Fruit fly (Drosophila melanogaster) whole organism, embryonic: Measurements from ENCODE around the gene CG31974.
A peak's percentile ranks its signal among the peaks of the same experiment; 100 is the strongest.

Experiments
- Atf6 ChIP-seq: fragments of 200-800 bp; sonication (Bioruptor generic); IDR thresholded peaks from 2 replicates; pipeline ENCODE4 v1.3.6; 2022; ENCODE audit warnings: missing biosample characterization, missing genetic modification characterization
- Blimp-1 ChIP-seq: fragments of 200-800 bp; sonication (Bioruptor generic); optimal IDR thresholded peaks from 3 replicates; lab custom pipeline; 2018; ENCODE audit warnings: missing biosample characterization, missing genetic modification characterization, mild to moderate bottlenecking, moderate library complexity, missing genetic modification reagents
- CG10147 ChIP-seq: fragments of 200-800 bp; sonication (Bioruptor generic); optimal IDR thresholded peaks from 2 replicates; lab custom pipeline; 2019; ENCODE audit warnings: missing biosample characterization, mild to moderate bottlenecking, missing genetic modification characterization, moderate library complexity
- CG10274 ChIP-seq: fragments of 200-800 bp; sonication (Bioruptor generic); optimal IDR thresholded peaks from 3 replicates; lab custom pipeline; 2017; ENCODE audit warnings: missing biosample characterization, mild to moderate bottlenecking, missing genetic modification characterization
- CG11560 ChIP-seq: fragments of 200-800 bp; sonication (Bioruptor generic); IDR thresholded peaks from 3 replicates; pipeline ENCODE4 v1.3.6; 2022; ENCODE audit warnings: missing biosample characterization, missing genetic modification characterization
- CG12155 ChIP-seq: fragments of 200-800 bp; sonication (Bioruptor generic); optimal IDR thresholded peaks from 3 replicates; lab custom pipeline; 2016; ENCODE audit warnings: missing biosample characterization, missing genetic modification characterization
- CG12236 ChIP-seq: fragments of 200-800 bp; sonication (Bioruptor generic); optimal IDR thresholded peaks from 2 replicates; lab custom pipeline; 2016; ENCODE audit warnings: missing biosample characterization, missing genetic modification characterization
- CG1233 ChIP-seq: fragments of 200-800 bp; sonication (Bioruptor generic); optimal IDR thresholded peaks from 4 replicates; lab custom pipeline; 2018; ENCODE audit warnings: missing biosample characterization, mild to moderate bottlenecking, missing genetic modification characterization
- CG12744 ChIP-seq: fragments of 200-800 bp; sonication (Bioruptor generic); optimal IDR thresholded peaks from 2 replicates; lab custom pipeline; 2016; ENCODE audit warnings: missing biosample characterization, missing genetic modification characterization
- CG14441 ChIP-seq: fragments of 200-800 bp; sonication (Bioruptor generic); IDR thresholded peaks from 2 replicates; pipeline ENCODE4 v1.3.6; 2022; ENCODE audit warnings: missing biosample characterization, missing genetic modification characterization
- CG15479 ChIP-seq: fragments of 200-800 bp; sonication (Bioruptor generic); optimal IDR thresholded peaks from 3 replicates; lab custom pipeline; 2019; ENCODE audit warnings: missing biosample characterization, mild to moderate bottlenecking, missing genetic modification characterization, moderate library complexity
- CG16863 ChIP-seq: fragments of 200-800 bp; sonication (Bioruptor generic); optimal IDR thresholded peaks from 3 replicates; lab custom pipeline; 2016; ENCODE audit warnings: missing biosample characterization, missing genetic modification characterization
- CG17328 ChIP-seq: fragments of 200-800 bp; sonication (Bioruptor generic); IDR thresholded peaks from 2 replicates; pipeline ENCODE4 v1.3.6; 2022; ENCODE audit warnings: missing biosample characterization, missing genetic modification characterization
- CG17612 ChIP-seq: fragments of 200-800 bp; sonication (Bioruptor generic); IDR thresholded peaks from 2 replicates; pipeline ENCODE4 v1.3.6; 2022; ENCODE audit warnings: missing biosample characterization, missing genetic modification characterization
- CG1832 ChIP-seq: fragments of 200-800 bp; sonication (Bioruptor generic); optimal IDR thresholded peaks from 2 replicates; lab custom pipeline; 2017; ENCODE audit warnings: missing biosample characterization, mild to moderate bottlenecking, missing genetic modification characterization, inconsistent platforms
- CG18764 ChIP-seq: fragments of 200-800 bp; sonication (Bioruptor generic); optimal IDR thresholded peaks from 3 replicates; lab custom pipeline; 2016; ENCODE audit warnings: missing biosample characterization, missing genetic modification characterization
- CG31441 ChIP-seq: fragments of 200-800 bp; sonication (Bioruptor generic); IDR thresholded peaks from 2 replicates; pipeline ENCODE4 v1.3.6; 2022; ENCODE audit warnings: missing biosample characterization, missing genetic modification characterization
- CG3163 ChIP-seq: fragments of 200-800 bp; sonication (Bioruptor generic); optimal IDR thresholded peaks from 3 replicates; lab custom pipeline; 2016; ENCODE audit warnings: missing biosample characterization, missing genetic modification characterization
- CG3995 ChIP-seq: fragments of 200-800 bp; sonication (Bioruptor generic); optimal IDR thresholded peaks from 3 replicates; lab custom pipeline; 2016; ENCODE audit warnings: missing biosample characterization, missing genetic modification characterization
- CG4820 ChIP-seq: fragments of 200-800 bp; sonication (Bioruptor generic); optimal IDR thresholded peaks from 3 replicates; lab custom pipeline; 2016; ENCODE audit warnings: missing biosample characterization, missing genetic modification characterization
- CG6654 ChIP-seq: fragments of 200-800 bp; sonication (Bioruptor generic); optimal IDR thresholded peaks from 2 replicates; lab custom pipeline; 2017; ENCODE audit warnings: missing biosample characterization, mild to moderate bottlenecking, missing genetic modification characterization
- CG6683 ChIP-seq: fragments of 200-800 bp; sonication (Bioruptor generic); optimal IDR thresholded peaks from 2 replicates; lab custom pipeline; 2017; ENCODE audit warnings: missing biosample characterization, mild to moderate bottlenecking, missing genetic modification characterization, missing genetic modification reagents
- CG9215 ChIP-seq: fragments of 200-800 bp; sonication (Bioruptor generic); IDR thresholded peaks from 2 replicates; pipeline ENCODE4 v1.3.6; 2022; ENCODE audit warnings: missing biosample characterization, missing genetic modification characterization
- CG9727 ChIP-seq: fragments of 200-800 bp; sonication (Bioruptor generic); optimal IDR thresholded peaks from 3 replicates; lab custom pipeline; 2017; ENCODE audit warnings: missing biosample characterization, mild to moderate bottlenecking, missing genetic modification characterization
- Camta ChIP-seq: fragments of 200-800 bp; sonication (Bioruptor generic); optimal IDR thresholded peaks from 2 replicates; lab custom pipeline; 2016; ENCODE audit warnings: missing biosample characterization, missing genetic modification characterization
- D19A ChIP-seq: fragments of 200-800 bp; optimal IDR thresholded peaks from 3 replicates; lab custom pipeline; 2019; ENCODE audit warnings: missing biosample characterization, mild to moderate bottlenecking, missing genetic modification characterization, moderate library complexity
- Dad ChIP-seq: fragments of 200-800 bp; sonication (Bioruptor generic); optimal IDR thresholded peaks from 3 replicates; lab custom pipeline; 2016; ENCODE audit warnings: missing biosample characterization, missing genetic modification characterization
- Dek ChIP-seq: fragments of 200-800 bp; sonication (Bioruptor generic); optimal IDR thresholded peaks from 3 replicates; lab custom pipeline; 2019; ENCODE audit warnings: missing biosample characterization, mild to moderate bottlenecking, missing genetic modification characterization, moderate library complexity
- Dip2 ChIP-seq: fragments of 200-800 bp; sonication (Bioruptor generic); IDR thresholded peaks from 2 replicates; pipeline ENCODE4 v1.3.6; 2022; ENCODE audit warnings: missing biosample characterization, missing genetic modification characterization
- HLHmδ ChIP-seq: fragments of 200-800 bp; sonication (Bioruptor generic); optimal IDR thresholded peaks from 2 replicates; lab custom pipeline; 2018; ENCODE audit warnings: missing biosample characterization, mild to moderate bottlenecking, missing genetic modification characterization, moderate library complexity
- Hr78 ChIP-seq, 2 experiments: fragments of 200-800 bp in 1 of 2; fragments of >200 bp in 1 of 2; sonication (Bioruptor generic) in 1 of 2; optimal IDR thresholded peaks; 2 replicates each; lab custom pipeline; 2017 to 2019; ENCODE audit warnings: missing biosample characterization in 2 of 2, missing genetic modification characterization in 2 of 2, mild to moderate bottlenecking in 1 of 2, moderate library complexity in 1 of 2
- Jarid2 ChIP-seq: fragments of 200-800 bp; sonication (Bioruptor generic); optimal IDR thresholded peaks from 3 replicates; lab custom pipeline; 2017; ENCODE audit warnings: mild to moderate bottlenecking, missing biosample characterization, missing genetic modification reagents, missing genetic modification characterization
- Mrtf ChIP-seq: fragments of 200-800 bp; sonication (Bioruptor generic); IDR thresholded peaks from 3 replicates; pipeline ENCODE4 v1.3.6; 2022; ENCODE audit warnings: missing biosample characterization, missing genetic modification characterization
- Vsx1 ChIP-seq: fragments of 200-800 bp; sonication (Bioruptor generic); optimal IDR thresholded peaks from 2 replicates; lab custom pipeline; 2017; ENCODE audit warnings: missing biosample characterization, mild to moderate bottlenecking, missing genetic modification characterization, missing genetic modification reagents
- chn ChIP-seq: fragments of 200-800 bp; sonication (Bioruptor generic); optimal IDR thresholded peaks from 2 replicates; lab custom pipeline; 2016; ENCODE audit warnings: missing biosample characterization, missing genetic modification characterization
- ftz-f1 ChIP-seq: fragments of 200-800 bp; sonication (Bioruptor generic); optimal IDR thresholded peaks from 2 replicates; lab custom pipeline; 2016; ENCODE audit warnings: missing biosample characterization, missing genetic modification characterization
- gcm ChIP-seq: fragments of 200-800 bp; sonication (Bioruptor generic); optimal IDR thresholded peaks from 2 replicates; lab custom pipeline; 2019; ENCODE audit warnings: missing biosample characterization, mild to moderate bottlenecking, missing genetic modification characterization, moderate library complexity
- grn ChIP-seq: fragments of 200-800 bp; sonication (Bioruptor generic); optimal IDR thresholded peaks from 3 replicates; lab custom pipeline; 2017; ENCODE audit warnings: missing biosample characterization, missing genetic modification characterization
- kah ChIP-seq: fragments of 200-800 bp; sonication (Bioruptor generic); optimal IDR thresholded peaks from 2 replicates; lab custom pipeline; 2018; ENCODE audit warnings: missing biosample characterization, mild to moderate bottlenecking, missing genetic modification characterization
- nom ChIP-seq: fragments of 200-800 bp; sonication (Bioruptor generic); optimal IDR thresholded peaks from 2 replicates; lab custom pipeline; 2017; ENCODE audit warnings: missing biosample characterization, missing genetic modification characterization, mild to moderate bottlenecking, moderate library complexity, missing genetic modification reagents
- odd ChIP-seq: fragments of 200-800 bp; sonication (Bioruptor generic); optimal IDR thresholded peaks from 2 replicates; lab custom pipeline; 2017; ENCODE audit warnings: missing biosample characterization, mild to moderate bottlenecking, missing genetic modification characterization
- onecut ChIP-seq: fragments of 200-800 bp; sonication (Bioruptor generic); IDR thresholded peaks from 2 replicates; pipeline ENCODE4 v1.3.6; 2022; ENCODE audit warnings: missing biosample characterization, missing genetic modification characterization
- org-1 ChIP-seq: fragments of 200-800 bp; sonication (Bioruptor generic); optimal IDR thresholded peaks from 2 replicates; lab custom pipeline; 2017; ENCODE audit warnings: missing biosample characterization, missing genetic modification characterization
- pnt ChIP-seq: fragments of 200-800 bp; sonication (Bioruptor generic); optimal IDR thresholded peaks from 3 replicates; lab custom pipeline; 2016; ENCODE audit warnings: missing biosample characterization, missing genetic modification characterization
- ssp ChIP-seq: fragments of 200-800 bp; sonication (Bioruptor generic); IDR thresholded peaks from 2 replicates; pipeline ENCODE4 v1.3.6; 2022; ENCODE audit warnings: missing biosample characterization, missing genetic modification characterization
- sug ChIP-seq: fragments of 200-800 bp; optimal IDR thresholded peaks from 2 replicates; lab custom pipeline; 2019; ENCODE audit warnings: missing biosample characterization, mild to moderate bottlenecking, missing genetic modification characterization, moderate library complexity
- tin ChIP-seq: fragments of 200-800 bp; sonication (Bioruptor generic); optimal IDR thresholded peaks from 3 replicates; lab custom pipeline; 2016; ENCODE audit warnings: missing biosample characterization, missing genetic modification characterization
- ttk ChIP-seq: fragments of 200-800 bp; sonication (Bioruptor generic); IDR thresholded peaks from 2 replicates; pipeline ENCODE4 v2.1.2; 2022; ENCODE audit warnings: missing biosample characterization, missing genetic modification characterization
- unc-4 ChIP-seq: fragments of 200-800 bp; sonication (Bioruptor generic); IDR thresholded peaks from 2 replicates; pipeline ENCODE4 v1.3.6; 2022; ENCODE audit warnings: missing biosample characterization, missing genetic modification characterization; ENCODE audit not compliant: partially characterized antibody
- vvl ChIP-seq: fragments of 200-800 bp; sonication (Bioruptor generic); IDR thresholded peaks from 2 replicates; pipeline ENCODE4 v1.3.6; 2022; ENCODE audit warnings: missing biosample characterization, missing genetic modification characterization
- zf30C ChIP-seq: fragments of 200-800 bp; sonication (Bioruptor generic); optimal IDR thresholded peaks from 3 replicates; lab custom pipeline; 2018; ENCODE audit warnings: missing biosample characterization, mild to moderate bottlenecking, missing genetic modification characterization

The CG31974 gene

DNA sequence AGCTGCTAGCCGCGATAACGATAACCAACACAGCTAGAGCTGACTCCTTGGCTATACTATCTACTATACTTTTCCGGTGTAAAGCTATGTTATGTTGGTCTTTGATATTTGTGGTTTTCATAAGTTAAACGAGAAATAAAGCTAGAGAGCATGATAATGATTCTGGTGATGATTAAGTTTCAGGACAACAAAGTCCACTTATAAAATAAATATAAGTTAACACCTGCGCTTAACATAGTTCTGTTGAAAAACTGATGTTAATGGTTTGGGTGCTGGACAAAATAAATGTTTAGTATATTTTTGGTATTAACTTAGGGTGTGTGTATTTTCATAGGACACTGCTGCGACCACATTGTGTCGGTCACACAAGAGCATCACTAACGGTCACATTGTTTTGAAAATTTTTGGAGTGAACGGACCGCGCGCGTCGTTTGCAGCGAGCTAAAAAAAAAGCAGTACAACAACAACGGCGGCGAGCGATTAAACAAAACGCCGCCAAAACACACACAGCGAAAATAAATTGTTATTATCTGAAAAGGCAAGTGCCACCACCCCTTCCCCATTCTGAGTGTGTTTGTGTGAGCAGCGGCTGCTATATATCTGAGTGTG, 15.9 kb upstream of the CG31974 start, which contains the start of the genes CG33635 and spen (continued):
- TF ChIP-seq CG1233 (peak; percentile 43), Dad (GFP tag; lab: Kevin White, UChicago) (no peak), nom (GFP tag; lab: Kevin White, UChicago) (peak; percentile 72), unc-4 (GFP tag; lab: Robert Waterston, UW) (no peak), tin (GFP tag; lab: Kevin White, UChicago) (no peak), zf30C (peak; percentile 24), CG14441 (GFP tag; lab: Robert Waterston, UW) (no peak), Vsx1 (GFP tag; lab: Kevin White, UChicago) (no peak), CG3995 (GFP tag; lab: Kevin White, UChicago) (no peak), odd (GFP tag; lab: Kevin White, UChicago) (no peak), CG15479 (GFP tag; lab: Kevin White, UChicago) (no peak), CG3163 (peak; percentile 39), kah (GFP tag; lab: Kevin White, UChicago) (no peak), Dek (tag; lab: Kevin White, UChicago) (peak; percentile 50), CG10274 (GFP tag; lab: Kevin White, UChicago) (no peak), CG1832 (no peak), ftz-f1 (GFP tag; lab: Kevin White, UChicago) (peak; percentile 42), CG10147 (GFP tag; lab: Kevin White, UChicago) (peak; percentile 65), HLHmδ (peak; percentile 63), ttk (GFP tag; lab: Robert Waterston, UW) (no peak), gcm (no peak), org-1 (peak; percentile 44), CG16863 (GFP tag; lab: Kevin White, UChicago) (no peak), Atf6 (GFP tag; lab: Robert Waterston, UW) (no peak), CG18764 (GFP tag; lab: Kevin White, UChicago) (no peak), CG17328 (no peak), sug (peak; percentile 51), onecut (GFP tag; lab: Robert Waterston, UW) (peak; percentile 61), ssp (GFP tag; lab: Robert Waterston, UW) (no peak), CG9727 (peak; percentile 5), Jarid2 (GFP tag; lab: Kevin White, UChicago) (peak; percentile 96), CG6654 (GFP tag; lab: Kevin White, UChicago) (no peak), CG31441 (no peak), vvl (GFP tag; lab: Robert Waterston, UW) (no peak), Dip2 (GFP tag; lab: Robert Waterston, UW) (no peak), CG12744 (GFP tag; lab: Kevin White, UChicago) (peak; percentile 5), grn (GFP tag; lab: Kevin White, UChicago) (no peak), CG4820 (GFP tag; lab: Kevin White, UChicago) (no peak), CG11560 (tag; lab: Robert Waterston, UW) (no peak), CG12236 (no peak), Camta (GFP tag; lab: Kevin White, UChicago) (no peak), CG6683 (no peak), chn (GFP tag; lab: Kevin White, UChicago) (no peak), D19A (tag; lab: Kevin White, UChicago) (peak; percentile 4), pnt (GFP tag; lab: Kevin White, UChicago) (no peak), CG17612 (GFP tag; lab: Robert Waterston, UW) (no peak), CG12155 (GFP tag; lab: Kevin White, UChicago) (peak; percentile 1), Mrtf (no peak), Hr78 (GFP tag; optimal IDR thresholded peaks at IDR 0.05; lab: Kevin White, UChicago) (no peak), CG9215 (no peak), Blimp-1 (GFP tag; lab: Kevin White, UChicago) (no peak)
